Worm (Caenorhabditis elegans): ENCODE measurements around the gene F48E3.2.

- TF ChIP-seq F13C5.2 (tag; optimal IDR thresholded peaks at IDR 0.05) (no peak), ceh-13 (GFP tag; optimal IDR thresholded peaks at IDR 0.05) (no peak), scrt-1 (GFP tag; IDR thresholded peaks at IDR 0.05) (no peak), ama-1 (optimal IDR thresholded peaks at IDR 0.05) (no peak), flt-1 (GFP tag; IDR thresholded peaks at IDR 0.05) (no peak)
These were observed 14.0 kb downstream of the F48E3.2 start, which contains the start of gene mek-1 for ce11 chrX:7478948-7479347.
